Worm (Caenorhabditis elegans) whole organism, L4/young adult: Measurements from ENCODE around the gene Y71H2AM.29.

Source experiments
- W03F9.2 ChIP-seq: fragments of 150-350 bp; optimal IDR thresholded peaks from 2 replicates; lab custom pipeline; 2014; ENCODE audit warnings: missing biosample characterization, missing genetic modification characterization
- dao-5 ChIP-seq: sonication (generic microtip); optimal IDR thresholded peaks from 2 replicates; lab custom pipeline; 2016; ENCODE audit warnings: missing genotype, missing genetic modification characterization, moderate library complexity, missing compliant biosample characterization
- him-1 ChIP-seq: sonication (generic microtip); optimal IDR thresholded peaks from 2 replicates; lab custom pipeline; 2016; ENCODE audit warnings: missing genotype, missing genetic modification reagents, missing genetic modification characterization, missing compliant biosample characterization

The Y71H2AM.29 gene

DNA sequence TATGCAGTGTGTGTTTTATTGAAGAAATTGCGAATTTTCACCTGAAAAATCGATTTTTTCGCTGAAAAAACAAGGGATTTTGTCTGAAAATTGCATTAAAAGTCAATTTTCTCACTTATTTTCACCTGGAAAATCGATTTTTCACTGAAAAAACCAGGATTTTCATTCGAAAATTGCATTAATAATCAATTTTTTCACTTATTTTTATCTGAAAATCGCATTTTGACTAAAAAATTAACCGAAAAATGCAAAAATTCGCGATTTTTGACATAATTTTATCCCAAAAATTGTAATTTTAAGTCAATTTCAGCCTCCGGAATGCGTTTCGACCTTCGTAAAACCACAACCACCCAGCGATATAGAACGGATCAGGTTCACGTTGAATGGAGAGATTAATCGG, at the start of gene Y71H2AM.29:
Y71H2AM.29 (plus strand) TSS at position 301 of the 400 bp plus-strand sequence.
- TF ChIP-seq him-1 (tag; lab: Kevin White, UChicago): no peak
- no peak for TF ChIP-seq W03F9.2 (tag; lab: Kevin White, UChicago)
- no peak for TF ChIP-seq dao-5 (tag; lab: Kevin White, UChicago)

ce11 chrIII:2785840-2786239, 46.7 kb upstream of the Y71H2AM.29 start, which contains the start of gene Y71H2AM.20:
TSS of gene Y71H2AM.20 (minus strand) at chrIII:2785948.
- TF ChIP-seq W03F9.2 (tag; lab: Kevin White, UChicago): peak; percentile 99
- TF ChIP-seq him-1 (tag; lab: Kevin White, UChicago): peak; percentile 37
- TF ChIP-seq dao-5 (tag; lab: Kevin White, UChicago): no peak

- TF ChIP-seq dao-5 (tag; lab: Kevin White, UChicago) (no peak), W03F9.2 (tag; lab: Kevin White, UChicago) (no peak), him-1 (tag; lab: Kevin White, UChicago) (no peak)
Measured at ce11 chrIII:2786740-2787139, 45.8 kb upstream of the Y71H2AM.29 start, which contains the start of gene nduc-2. TSS of gene nduc-2 (plus strand) at chrIII:2786852.

DNA sequence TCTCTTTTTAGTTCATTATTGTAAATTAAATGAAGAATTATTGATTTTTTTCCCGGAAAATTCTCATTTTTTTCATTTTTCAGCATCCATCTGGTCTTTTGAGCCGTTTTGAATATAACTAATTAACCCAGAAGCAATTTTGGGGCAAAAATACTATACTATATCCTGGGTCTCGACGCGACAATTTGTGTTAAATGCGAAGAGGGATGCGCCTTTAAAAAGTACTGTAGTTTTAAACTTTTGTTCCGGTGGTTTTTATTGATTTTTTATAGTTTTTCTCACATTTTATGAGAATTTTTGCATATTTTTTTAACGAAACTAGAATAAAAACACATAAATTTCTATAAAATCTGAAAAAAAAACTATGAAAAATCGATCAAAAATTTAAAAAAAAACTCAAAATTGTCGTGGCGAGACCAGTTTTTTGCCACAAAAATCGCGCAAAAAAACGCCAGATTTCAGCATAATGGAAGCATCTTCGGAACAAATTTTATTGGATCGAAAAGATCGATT, 44.5 kb upstream of the Y71H2AM.29 start, which contains the start of gene tbcc-1:
tbcc-1 (plus strand) TSS at position 463 of the 513 bp plus-strand sequence.
- TF ChIP-seq dao-5 (tag; lab: Kevin White, UChicago) (no peak), W03F9.2 (tag; lab: Kevin White, UChicago) (no peak), him-1 (tag; lab: Kevin White, UChicago) (no peak)

ce11 chrIII:2794057-2794456, 38.5 kb upstream of the Y71H2AM.29 start:
- TF ChIP-seq dao-5 (tag; lab: Kevin White, UChicago) (no peak), him-1 (tag; lab: Kevin White, UChicago) (no peak), W03F9.2 (tag; lab: Kevin White, UChicago) (no peak)

DNA sequence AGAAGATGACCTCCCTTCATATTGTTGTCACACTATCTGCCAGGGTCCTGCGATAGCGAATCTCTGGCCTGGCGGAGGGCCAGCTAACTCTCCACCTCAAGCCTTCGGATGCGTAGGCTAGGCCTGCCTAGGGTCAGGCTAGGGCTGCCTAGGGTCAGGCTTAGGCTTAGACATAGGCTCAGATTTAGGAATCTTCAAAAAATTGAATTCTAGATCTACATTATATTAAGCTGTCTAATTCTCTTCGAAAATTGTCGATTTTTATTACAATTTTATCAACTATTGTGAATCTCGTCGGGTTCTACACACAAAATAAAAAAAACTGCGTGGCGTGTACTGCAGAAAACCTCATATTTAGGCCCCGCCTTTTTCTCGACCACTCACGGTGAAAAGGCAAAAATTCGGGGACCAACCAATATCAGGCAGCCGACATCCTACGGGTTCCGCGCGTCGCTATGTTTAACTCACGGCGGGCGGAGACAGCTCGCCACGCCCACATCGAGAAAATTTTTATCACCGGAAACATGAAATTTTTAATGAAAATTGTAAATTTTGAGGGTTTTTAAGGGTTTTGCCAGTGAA, 37.0 kb upstream of the Y71H2AM.29 start:
- TF ChIP-seq him-1 (tag; lab: Kevin White, UChicago): no peak
- no peak for TF ChIP-seq dao-5 (tag; lab: Kevin White, UChicago)
- no peak for TF ChIP-seq W03F9.2 (tag; lab: Kevin White, UChicago)

DNA sequence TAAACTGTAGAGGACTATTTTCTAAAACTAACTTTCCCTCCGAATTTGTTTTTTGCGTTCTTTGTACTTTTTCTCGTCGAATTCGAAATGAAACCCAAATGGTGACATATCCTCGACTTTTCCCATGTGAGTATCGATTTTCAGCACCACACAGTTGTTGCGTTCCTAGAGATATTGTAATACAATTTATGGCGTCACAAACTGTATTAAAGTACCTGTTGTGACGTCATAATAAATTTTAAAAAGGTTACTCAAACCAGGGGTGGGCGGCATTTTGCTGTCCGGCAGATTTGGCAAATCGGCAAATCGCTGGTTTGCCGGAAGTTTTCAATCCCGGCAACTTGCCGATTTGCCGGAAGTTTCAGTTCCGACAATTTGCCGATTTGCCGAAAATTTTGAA, 31.8 kb upstream of the Y71H2AM.29 start:
- TF ChIP-seq him-1 (tag; lab: Kevin White, UChicago) (no peak), W03F9.2 (tag; lab: Kevin White, UChicago) (no peak), dao-5 (tag; lab: Kevin White, UChicago) (no peak)

ce11 chrIII:2801800-2802515, 30.6 kb upstream of the Y71H2AM.29 start, which contains the start of the genes twk-45 and Y71H2AM.25:
TSS of gene twk-45 (minus strand) at chrIII:2801900.
TSS of gene Y71H2AM.25 (plus strand) at chrIII:2802465.
- TF ChIP-seq dao-5 (tag; lab: Kevin White, UChicago) (no peak), W03F9.2 (tag; lab: Kevin White, UChicago) (no peak), him-1 (tag; lab: Kevin White, UChicago) (no peak)

DNA sequence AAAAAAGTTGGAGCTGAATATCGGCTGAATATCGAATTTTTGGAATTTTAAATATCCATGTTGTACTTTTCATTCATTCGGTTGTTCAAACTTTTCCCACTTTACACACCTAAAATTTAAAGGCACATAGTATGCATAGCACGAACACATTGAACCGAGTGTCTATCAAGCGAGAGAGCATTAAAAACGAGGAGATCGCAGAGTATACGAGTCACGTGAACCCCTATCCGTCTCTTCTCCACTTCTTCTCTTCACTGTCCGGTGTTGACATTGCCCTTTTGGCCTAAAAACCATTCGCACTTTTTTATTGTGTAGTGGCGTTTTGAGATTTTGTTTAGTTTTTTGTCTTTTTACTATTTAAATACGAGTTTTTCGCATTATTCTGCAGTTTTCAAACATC, 28.1 kb upstream of the Y71H2AM.29 start:
- TF ChIP-seq W03F9.2 (tag; lab: Kevin White, UChicago) (peak; percentile 47), dao-5 (tag; lab: Kevin White, UChicago) (no peak)

- TF ChIP-seq dao-5 (tag; lab: Kevin White, UChicago) (no peak), W03F9.2 (tag; lab: Kevin White, UChicago) (no peak), him-1 (tag; lab: Kevin White, UChicago) (no peak)
Measured at ce11 chrIII:2805084-2805483, 27.5 kb upstream of the Y71H2AM.29 start, which contains the start of gene Y71H2AM.3. TSS of gene Y71H2AM.3 (plus strand) at chrIII:2805430.

ce11 chrIII:2811410-2811809, 21.2 kb upstream of the Y71H2AM.29 start:
- TF ChIP-seq him-1 (tag; lab: Kevin White, UChicago): no peak
- TF ChIP-seq W03F9.2 (tag; lab: Kevin White, UChicago): no peak
- TF ChIP-seq dao-5 (tag; lab: Kevin White, UChicago): no peak

DNA sequence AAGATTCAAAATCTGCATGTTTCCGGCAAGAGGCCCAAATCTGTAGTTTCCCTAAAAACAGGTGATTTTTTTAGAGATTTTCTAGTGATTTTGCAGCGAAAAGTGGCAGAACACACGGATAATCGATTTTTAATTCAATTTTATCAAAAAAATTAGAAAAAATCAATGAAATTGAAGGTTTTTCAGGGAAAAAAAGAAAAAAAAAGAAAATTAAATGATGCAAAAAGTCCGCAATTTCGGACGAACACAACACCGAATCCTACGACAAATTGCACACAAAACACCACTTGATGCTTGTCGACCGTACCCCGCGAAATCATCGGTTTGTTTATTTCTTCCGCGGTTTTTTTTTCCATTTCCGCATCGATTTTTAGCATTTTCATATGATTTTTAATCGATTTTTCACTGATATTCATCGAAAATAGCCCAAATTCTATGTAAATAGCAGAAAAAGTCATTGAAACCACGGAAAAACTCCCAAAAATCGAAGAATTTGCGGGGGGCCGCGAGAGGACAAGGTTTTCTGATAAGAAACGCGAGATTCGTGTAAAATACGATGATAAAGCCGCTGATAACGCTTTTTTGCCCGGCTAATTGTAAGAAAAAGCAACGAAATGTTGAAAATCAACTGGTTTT, 17.5 kb upstream of the Y71H2AM.29 start, which contains the start of gene tufm-1:
tufm-1 (minus strand) TSS at position 51 of the 636 bp plus-strand sequence.
- peak; percentile 77 for TF ChIP-seq W03F9.2 (tag; lab: Kevin White, UChicago)
- TF ChIP-seq dao-5 (tag; lab: Kevin White, UChicago): no peak
